Fruit fly (Drosophila melanogaster) whole organism: ENCODE measurements around the gene CG43135.

ENCODE experiments used
- CG8478 ChIP-seq: fragments of >200 bp; optimal IDR thresholded peaks from 2 replicates; lab custom pipeline; 2018; ENCODE audit warnings: inconsistent platforms
- Dll ChIP-seq: fragments of >200 bp; optimal IDR thresholded peaks from 2 replicates; lab custom pipeline; 2017
- pan ChIP-seq: fragments of >200 bp; optimal IDR thresholded peaks from 2 replicates; lab custom pipeline; 2017
- psq ChIP-seq: fragments of >200 bp; optimal IDR thresholded peaks from 2 replicates; lab custom pipeline; 2017

DNA sequence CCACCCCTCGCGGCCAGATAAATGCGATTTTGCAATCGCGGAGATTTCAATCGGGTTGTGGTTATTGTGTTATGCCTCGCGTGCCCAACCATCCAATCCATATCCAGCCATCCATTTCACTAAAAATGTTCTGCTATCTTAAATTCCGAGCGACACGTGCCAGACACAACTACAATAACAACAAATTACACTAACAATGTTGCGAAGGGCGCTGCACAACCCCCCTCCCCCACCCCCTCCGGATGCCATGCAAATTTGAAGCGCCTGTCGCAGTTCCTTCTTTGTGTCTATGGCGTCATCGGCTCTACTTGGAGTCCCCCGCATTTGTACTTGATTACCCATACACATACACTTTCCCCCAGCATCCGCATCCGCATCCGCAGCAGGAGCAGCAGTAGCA is 17.1 kb downstream of the CG43135 start:
- no peak for TF ChIP-seq pan (lab: Kevin White, UChicago)
- no peak for TF ChIP-seq psq
- no peak for TF ChIP-seq CG8478
- TF ChIP-seq Dll (lab: Kevin White, UChicago): no peak
